Worm (Caenorhabditis elegans): ENCODE data around the gene Y116A8C.10.
"Not testable (repeated sequence)": the region's sequence is repeated elsewhere in the genome, so short reads cannot be mapped to it uniquely, and the experiment has no call there.

Y116A8C.10 gene

ce11 chrIV:16910831-16911230 lies 28.1 kb downstream of the Y116A8C.10 start:
- peak; percentile 93 for TF ChIP-seq hsf-1 (GFP tag; IDR thresholded peaks at IDR 0.05)

- no peak for TF ChIP-seq rcor-1 (GFP tag; IDR thresholded peaks at IDR 0.05)
- TF ChIP-seq lin-35 (GFP tag; optimal IDR thresholded peaks at IDR 0.05) = no peak
Measured at ce11 chrIV:16898205-16898604, 40.7 kb downstream of the Y116A8C.10 start.

- not testable (repeated sequence) for TF ChIP-seq ztf-25, hsf-1, Y56A3A.18 (GFP tag; IDR thresholded peaks at IDR 0.05)
Measured at ce11 chrIV:16895288-16895687, 43.6 kb downstream of the Y116A8C.10 start, which contains the start of gene T06A10.2. Gene T06A10.2 (plus strand): TSS chrIV:16895588.

ce11 chrIV:16888580-16888979 lies 50.3 kb downstream of the Y116A8C.10 start:
- no peak for TF ChIP-seq cebp-1 (GFP tag; IDR thresholded peaks at IDR 0.05)
- TF ChIP-seq cebp-1 (tag; optimal IDR thresholded peaks at IDR 0.05) = no peak
- TF ChIP-seq attf-6 (GFP tag; IDR thresholded peaks at IDR 0.05) = peak; percentile 55; the same call in 1 of the 2 replicates
- no peak for TF ChIP-seq snpc-4 (GFP tag; optimal IDR thresholded peaks at IDR 0.05)
- TF ChIP-seq snpc-4 (tag; optimal IDR thresholded peaks at IDR 0.05) = peak in 1 of 4 experiments; percentile 52
- TF ChIP-seq athp-1 (tag; optimal IDR thresholded peaks at IDR 0.05) = no peak

All from whole organism, young adult.